Fruit fly (Drosophila melanogaster) whole organism, embryonic: ENCODE results near the gene Agxt.

Source experiments
- Ada2b ChIP-seq: fragments of 200-800 bp; sonication (Bioruptor generic); IDR thresholded peaks from 2 replicates; pipeline ENCODE4 v1.3.6; 2022; ENCODE audit warnings: missing biosample characterization, missing genetic modification characterization
- CG10209 ChIP-seq: fragments of 200-800 bp; sonication (Bioruptor generic); optimal IDR thresholded peaks from 3 replicates; lab custom pipeline; 2017; ENCODE audit warnings: missing biosample characterization, mild to moderate bottlenecking, missing genetic modification characterization, missing genetic modification reagents
- CG10565 ChIP-seq: fragments of 200-800 bp; sonication (Bioruptor generic); optimal IDR thresholded peaks from 3 replicates; lab custom pipeline; 2016; ENCODE audit warnings: missing biosample characterization, mild to moderate bottlenecking, missing genetic modification characterization
- CG11504 ChIP-seq: fragments of 200-800 bp; sonication (Bioruptor generic); optimal IDR thresholded peaks from 3 replicates; lab custom pipeline; 2019; ENCODE audit warnings: missing biosample characterization, mild to moderate bottlenecking, missing genetic modification characterization, moderate library complexity
- CG13424 ChIP-seq: fragments of 200-800 bp; sonication (Bioruptor generic); optimal IDR thresholded peaks from 2 replicates; lab custom pipeline; 2019; ENCODE audit warnings: missing biosample characterization, mild to moderate bottlenecking, missing genetic modification characterization, moderate library complexity
- CG14441 ChIP-seq: fragments of 200-800 bp; sonication (Bioruptor generic); IDR thresholded peaks from 2 replicates; pipeline ENCODE4 v1.3.6; 2022; ENCODE audit warnings: missing biosample characterization, missing genetic modification characterization
- CG17328 ChIP-seq: fragments of 200-800 bp; sonication (Bioruptor generic); IDR thresholded peaks from 2 replicates; pipeline ENCODE4 v1.3.6; 2022; ENCODE audit warnings: missing biosample characterization, missing genetic modification characterization
- CG17359 ChIP-seq: fragments of 200-800 bp; sonication (Bioruptor generic); optimal IDR thresholded peaks from 3 replicates; lab custom pipeline; 2018; ENCODE audit warnings: missing biosample characterization, mild to moderate bottlenecking, missing genetic modification characterization, moderate library complexity
- CG18599 ChIP-seq: fragments of 200-800 bp; sonication (Bioruptor generic); optimal IDR thresholded peaks from 3 replicates; lab custom pipeline; 2017; ENCODE audit warnings: missing biosample characterization, missing genetic modification characterization, mild to moderate bottlenecking, moderate library complexity, missing genetic modification reagents
- CG2712 ChIP-seq: fragments of 200-800 bp; optimal IDR thresholded peaks from 3 replicates; lab custom pipeline; 2019; ENCODE audit warnings: missing biosample characterization, mild to moderate bottlenecking, missing genetic modification characterization, moderate library complexity
- CG31388 ChIP-seq: fragments of 200-800 bp; sonication (Bioruptor generic); optimal IDR thresholded peaks from 2 replicates; lab custom pipeline; 2016; ENCODE audit warnings: missing biosample characterization, missing genetic modification characterization
- CG6689 ChIP-seq: fragments of 200-800 bp; sonication (Bioruptor generic); IDR thresholded peaks from 2 replicates; pipeline ENCODE4 v1.3.6; 2022; ENCODE audit warnings: missing biosample characterization, missing genetic modification characterization
- CG7556 ChIP-seq: fragments of 200-800 bp; sonication (Bioruptor generic); optimal IDR thresholded peaks from 2 replicates; lab custom pipeline; 2017; ENCODE audit warnings: missing biosample characterization, mild to moderate bottlenecking, missing genetic modification characterization
- CG7839 ChIP-seq: fragments of 200-800 bp; sonication (Bioruptor generic); optimal IDR thresholded peaks from 3 replicates; lab custom pipeline; 2018; ENCODE audit warnings: missing biosample characterization, mild to moderate bottlenecking, missing genetic modification characterization, moderate library complexity
- CG8089 ChIP-seq: fragments of 200-800 bp; sonication (Bioruptor generic); optimal IDR thresholded peaks from 3 replicates; lab custom pipeline; 2016; ENCODE audit warnings: missing biosample characterization, missing genetic modification characterization
- CG9727 ChIP-seq: fragments of 200-800 bp; sonication (Bioruptor generic); optimal IDR thresholded peaks from 3 replicates; lab custom pipeline; 2017; ENCODE audit warnings: missing biosample characterization, mild to moderate bottlenecking, missing genetic modification characterization
- CG9932 ChIP-seq: fragments of 200-800 bp; sonication (Bioruptor generic); IDR thresholded peaks from 2 replicates; pipeline ENCODE4 v1.3.6; 2022; ENCODE audit warnings: missing biosample characterization, missing genetic modification characterization
- Dad ChIP-seq: fragments of 200-800 bp; sonication (Bioruptor generic); optimal IDR thresholded peaks from 3 replicates; lab custom pipeline; 2016; ENCODE audit warnings: missing biosample characterization, missing genetic modification characterization
- Dfd ChIP-seq, 2 experiments: fragments of >200 bp; optimal IDR thresholded peaks; 2 replicates each; lab custom pipeline; 2017; ENCODE audit warnings: missing biosample characterization in 2 of 2, missing genetic modification characterization in 2 of 2
- E2f1 ChIP-seq: fragments of 200-800 bp; sonication (Bioruptor generic); IDR thresholded peaks from 2 replicates; pipeline ENCODE4 v1.3.6; 2022; ENCODE audit warnings: missing biosample characterization, missing genetic modification characterization
- H2.0 ChIP-seq: fragments of 200-800 bp; sonication (Bioruptor generic); IDR thresholded peaks from 2 replicates; pipeline ENCODE4 v1.3.6; 2022; ENCODE audit warnings: missing biosample characterization, missing genetic modification characterization
- Hmx ChIP-seq: fragments of 200-800 bp; sonication (Bioruptor generic); optimal IDR thresholded peaks from 2 replicates; lab custom pipeline; 2016; ENCODE audit warnings: missing biosample characterization, missing genetic modification characterization
- Neu2 ChIP-seq: fragments of 200-800 bp; sonication (Bioruptor generic); optimal IDR thresholded peaks from 3 replicates; lab custom pipeline; 2016; ENCODE audit warnings: missing biosample characterization, missing genetic modification characterization, borderline replicate concordance
- Oaz ChIP-seq: fragments of 200-800 bp; sonication (Bioruptor generic); IDR thresholded peaks from 2 replicates; pipeline ENCODE4 v1.3.6; 2022; ENCODE audit warnings: missing biosample characterization, missing genetic modification characterization
- Optix ChIP-seq: fragments of 200-800 bp; sonication (Bioruptor generic); IDR thresholded peaks from 3 replicates; pipeline ENCODE4 v1.3.6; 2022; ENCODE audit warnings: missing biosample characterization, missing genetic modification characterization
- Rfx ChIP-seq: fragments of 200-800 bp; sonication (Bioruptor generic); IDR thresholded peaks from 2 replicates; pipeline ENCODE4 v1.3.6; 2022; ENCODE audit warnings: missing biosample characterization, missing genetic modification characterization
- Tbp ChIP-seq: fragments of >200 bp; optimal IDR thresholded peaks from 2 replicates; lab custom pipeline; 2018; ENCODE audit warnings: missing biosample characterization, missing genetic modification characterization
- Xrp1 ChIP-seq: fragments of 200-800 bp; sonication (Bioruptor generic); IDR thresholded peaks from 2 replicates; pipeline ENCODE4 v1.3.6; 2022; ENCODE audit warnings: missing biosample characterization, missing genetic modification characterization
- ab ChIP-seq: fragments of 200-800 bp; sonication (Bioruptor generic); optimal IDR thresholded peaks from 2 replicates; lab custom pipeline; 2016; ENCODE audit warnings: missing biosample characterization, missing genetic modification characterization
- al ChIP-seq: fragments of 200-800 bp; sonication (Bioruptor generic); IDR thresholded peaks from 2 replicates; pipeline ENCODE4 v1.3.6; 2022; ENCODE audit warnings: missing biosample characterization, missing genetic modification characterization
- aop ChIP-seq: fragments of 200-800 bp; sonication (Bioruptor generic); IDR thresholded peaks from 2 replicates; pipeline ENCODE4 v1.3.6; 2022; ENCODE audit warnings: missing biosample characterization, missing genetic modification characterization
- caup ChIP-seq: fragments of 200-800 bp; sonication (Bioruptor generic); optimal IDR thresholded peaks from 3 replicates; lab custom pipeline; 2017; ENCODE audit warnings: missing biosample characterization, mild to moderate bottlenecking, missing genetic modification characterization, moderate library complexity; ENCODE audit not compliant: severe bottlenecking
- chn ChIP-seq: fragments of 200-800 bp; sonication (Bioruptor generic); optimal IDR thresholded peaks from 2 replicates; lab custom pipeline; 2016; ENCODE audit warnings: missing biosample characterization, missing genetic modification characterization
- crc ChIP-seq: fragments of 200-800 bp; sonication (Bioruptor generic); optimal IDR thresholded peaks from 2 replicates; lab custom pipeline; 2016; ENCODE audit warnings: missing biosample characterization, missing genetic modification characterization
- crol ChIP-seq: fragments of 200-800 bp; sonication (Bioruptor generic); IDR thresholded peaks from 2 replicates; pipeline ENCODE4 v1.3.6; 2022; ENCODE audit warnings: missing biosample characterization, missing genetic modification characterization
- crp ChIP-seq, 2 experiments: fragments of 200-800 bp; sonication (Bioruptor generic); optimal IDR thresholded peaks; 2 replicates in 1 of 2; 3 replicates in 1 of 2; lab custom pipeline; 2017; ENCODE audit warnings: missing biosample characterization in 2 of 2, missing genetic modification characterization in 2 of 2, mild to moderate bottlenecking in 1 of 2, moderate library complexity in 1 of 2
- cwo ChIP-seq: fragments of 200-800 bp; sonication (Bioruptor generic); optimal IDR thresholded peaks from 3 replicates; lab custom pipeline; 2017; ENCODE audit warnings: missing biosample characterization, missing genetic modification characterization, mild to moderate bottlenecking, moderate library complexity, missing genetic modification reagents
- hkb ChIP-seq, 2 experiments: fragments of 200-800 bp in 1 of 2; fragments of >200 bp in 1 of 2; sonication (Bioruptor generic) in 1 of 2; IDR thresholded peaks in 1 of 2; optimal IDR thresholded peaks in 1 of 2; 2 replicates each; pipeline versions ENCODE4 v1.3.6 to Lab custom; 2017 to 2022; ENCODE audit warnings: missing biosample characterization in 1 of 2, missing genetic modification characterization in 1 of 2
- insv ChIP-seq, 2 experiments: fragments of 200-800 bp; sonication (Bioruptor generic); optimal IDR thresholded peaks; 3 replicates each; lab custom pipeline; 2016 to 2018; ENCODE audit warnings: missing biosample characterization in 2 of 2, missing genetic modification characterization in 2 of 2
- luna ChIP-seq: fragments of 200-800 bp; sonication (Bioruptor generic); optimal IDR thresholded peaks from 2 replicates; lab custom pipeline; 2016; ENCODE audit warnings: missing biosample characterization, missing genetic modification characterization
- nom ChIP-seq: fragments of 200-800 bp; sonication (Bioruptor generic); optimal IDR thresholded peaks from 2 replicates; lab custom pipeline; 2017; ENCODE audit warnings: missing biosample characterization, missing genetic modification characterization, mild to moderate bottlenecking, moderate library complexity, missing genetic modification reagents
- pb ChIP-seq: fragments of 200-800 bp; sonication (Bioruptor generic); optimal IDR thresholded peaks from 3 replicates; lab custom pipeline; 2016; ENCODE audit warnings: missing biosample characterization, missing genetic modification characterization
- pfk ChIP-seq: fragments of 200-800 bp; sonication (Bioruptor generic); optimal IDR thresholded peaks from 2 replicates; lab custom pipeline; 2018; ENCODE audit warnings: missing biosample characterization, mild to moderate bottlenecking, missing genetic modification characterization, moderate library complexity
- sens-2 ChIP-seq: fragments of 200-800 bp; sonication (Bioruptor generic); IDR thresholded peaks from 2 replicates; pipeline ENCODE4 v1.3.6; 2022; ENCODE audit warnings: missing biosample characterization, missing genetic modification characterization
- slp2 ChIP-seq: fragments of 200-800 bp; sonication (Bioruptor generic); optimal IDR thresholded peaks from 2 replicates; lab custom pipeline; 2016; ENCODE audit warnings: missing biosample characterization, missing genetic modification characterization
- stc ChIP-seq: fragments of 200-800 bp; sonication (Bioruptor generic); IDR thresholded peaks from 2 replicates; pipeline ENCODE4 v1.3.6; 2022; ENCODE audit warnings: missing biosample characterization, missing genetic modification characterization
- tgo ChIP-seq: fragments of 200-800 bp; sonication (Bioruptor generic); IDR thresholded peaks from 3 replicates; pipeline ENCODE4 v1.3.6; 2022; ENCODE audit warnings: missing biosample characterization, missing genetic modification characterization
- trem ChIP-seq: fragments of 200-800 bp; optimal IDR thresholded peaks from 3 replicates; lab custom pipeline; 2019; ENCODE audit warnings: missing biosample characterization, mild to moderate bottlenecking, missing genetic modification characterization, moderate library complexity
- vvl ChIP-seq: fragments of 200-800 bp; sonication (Bioruptor generic); IDR thresholded peaks from 2 replicates; pipeline ENCODE4 v1.3.6; 2022; ENCODE audit warnings: missing biosample characterization, missing genetic modification characterization
- z ChIP-seq: fragments of 200-800 bp; sonication (Bioruptor generic); IDR thresholded peaks from 3 replicates; pipeline ENCODE4 v1.3.6; 2022; ENCODE audit warnings: missing biosample characterization, missing genetic modification characterization

Agxt gene

dm6 chrX:6574488-6574887 is 45.7 kb downstream of the Agxt start (continued):
- TF ChIP-seq Tbp, result no peak
- TF ChIP-seq chn, result no peak
- TF ChIP-seq vvl (GFP tag; lab: Robert Waterston, UW), result peak; percentile 49; the same call in 1 of the 2 replicates
- TF ChIP-seq CG6689, result peak; percentile 44; the same call in 1 of the 2 replicates
- TF ChIP-seq CG17359 (tag; lab: Kevin White, UChicago), result peak; percentile 33
- peak; percentile 28; the same call in 1 of the 2 replicates for TF ChIP-seq CG17328 (GFP tag; lab: Robert Waterston, UW)
- TF ChIP-seq CG9932 (GFP tag; lab: Robert Waterston, UW), result peak; percentile 31; the same call in 1 of the 2 replicates
- no peak for TF ChIP-seq CG9727
- no peak for TF ChIP-seq insv (GFP tag; optimal IDR thresholded peaks at IDR 0.05; lab: Kevin White, UChicago)
- TF ChIP-seq Ada2b, result peak; percentile 58; the same call in 1 of the 2 replicates
- TF ChIP-seq tgo (GFP tag; lab: Robert Waterston, UW), result peak; percentile 49; the same call in 2 of the 3 replicates
- no peak for TF ChIP-seq CG10565 (GFP tag; lab: Kevin White, UChicago)
- no peak for TF ChIP-seq luna (GFP tag; lab: Kevin White, UChicago)
- TF ChIP-seq CG7839 (tag; lab: Kevin White, UChicago), result peak; percentile 28
- no peak for TF ChIP-seq crp (GFP tag; optimal IDR thresholded peaks at IDR 0.05; lab: Kevin White, UChicago)
- TF ChIP-seq CG8089 (GFP tag; lab: Kevin White, UChicago), result no peak
- no peak for TF ChIP-seq Dad
- TF ChIP-seq CG13424 (tag; lab: Kevin White, UChicago), result peak; percentile 44
- TF ChIP-seq sens-2 (GFP tag; lab: Robert Waterston, UW), result 0 out of 2 replicates have a peak, but pooled peaks have one; percentile 23
- TF ChIP-seq CG11504 (tag; lab: Kevin White, UChicago), result peak; percentile 54
- peak; percentile 42; the same call in 1 of the 2 replicates for TF ChIP-seq H2.0 (GFP tag; lab: Robert Waterston, UW)
- no peak for TF ChIP-seq pb (GFP tag; lab: Kevin White, UChicago)
- no peak for TF ChIP-seq CG31388 (GFP tag; lab: Kevin White, UChicago)
- peak; percentile 74 for TF ChIP-seq Rfx (GFP tag; lab: Robert Waterston, UW)
- TF ChIP-seq ab (GFP tag; lab: Kevin White, UChicago), result no peak
- no peak for TF ChIP-seq hkb (optimal IDR thresholded peaks at IDR 0.05; lab: Kevin White, UChicago)
- 0 out of 2 replicates have a peak, but pooled peaks have one; percentile 27 for TF ChIP-seq hkb (GFP tag; IDR thresholded peaks at IDR 0.05; lab: Robert Waterston, UW)
- no peak for TF ChIP-seq z (GFP tag; lab: Robert Waterston, UW)
- no peak for TF ChIP-seq Neu2 (GFP tag; lab: Kevin White, UChicago)
- no peak for TF ChIP-seq nom (GFP tag; lab: Kevin White, UChicago)
- peak; percentile 3 for TF ChIP-seq caup (GFP tag; lab: Kevin White, UChicago)
- TF ChIP-seq CG10209 (GFP tag; lab: Kevin White, UChicago), result peak; percentile 21
- 0 out of 3 replicates have a peak, but pooled peaks have one; percentile 31 for TF ChIP-seq Optix (GFP tag; lab: Robert Waterston, UW)
- peak; percentile 5 for TF ChIP-seq cwo
- TF ChIP-seq crol (GFP tag; lab: Robert Waterston, UW), result no peak
- TF ChIP-seq slp2 (GFP tag; lab: Kevin White, UChicago), result no peak
- TF ChIP-seq CG14441, result peak; percentile 39; the same call in 1 of the 2 replicates
- no peak for TF ChIP-seq Hmx (GFP tag; lab: Kevin White, UChicago)
- peak; percentile 35; the same call in 1 of the 2 replicates for TF ChIP-seq Xrp1 (GFP tag; lab: Robert Waterston, UW)
- TF ChIP-seq aop, result no peak
- TF ChIP-seq Dfd (GFP tag; optimal IDR thresholded peaks at IDR 0.05; lab: Kevin White, UChicago), result no peak
- no peak for TF ChIP-seq crc
- peak; percentile 51; the same call in 1 of the 2 replicates for TF ChIP-seq stc (GFP tag; lab: Robert Waterston, UW)
- no peak for TF ChIP-seq CG7556 (GFP tag; lab: Kevin White, UChicago)
- TF ChIP-seq CG2712 (tag; lab: Kevin White, UChicago), result peak; percentile 28
- TF ChIP-seq al (GFP tag; lab: Robert Waterston, UW), result 0 out of 2 replicates have a peak, but pooled peaks have one; percentile 32
- no peak for TF ChIP-seq trem (tag; lab: Kevin White, UChicago)
- peak; percentile 54; the same call in 1 of the 2 replicates for TF ChIP-seq E2f1
- TF ChIP-seq Oaz (GFP tag; lab: Robert Waterston, UW), result peak; percentile 36; the same call in 1 of the 2 replicates
- TF ChIP-seq pfk (GFP tag; lab: Kevin White, UChicago), result no peak
- peak; percentile 34 for TF ChIP-seq CG18599 (GFP tag; lab: Kevin White, UChicago)
